Fruit fly (Drosophila melanogaster) whole organism, embryonic: ENCODE measurements around the gene CG8420.
A peak's percentile ranks its signal among the peaks of the same experiment; 100 is the strongest.

Experiments used
- CG10366 ChIP-seq: fragments of 200-800 bp; sonication (Bioruptor generic); IDR thresholded peaks from 2 replicates; pipeline ENCODE4 v1.3.6; 2022; ENCODE audit warnings: missing biosample characterization, missing genetic modification characterization
- CG10654 ChIP-seq: fragments of 200-800 bp; sonication (Bioruptor generic); optimal IDR thresholded peaks from 2 replicates; lab custom pipeline; 2016; ENCODE audit warnings: missing biosample characterization, missing genetic modification characterization
- CG11504 ChIP-seq: fragments of 200-800 bp; sonication (Bioruptor generic); optimal IDR thresholded peaks from 3 replicates; lab custom pipeline; 2019; ENCODE audit warnings: missing biosample characterization, mild to moderate bottlenecking, missing genetic modification characterization, moderate library complexity
- CG12236 ChIP-seq: fragments of 200-800 bp; sonication (Bioruptor generic); optimal IDR thresholded peaks from 2 replicates; lab custom pipeline; 2016; ENCODE audit warnings: missing biosample characterization, missing genetic modification characterization
- CG12659 ChIP-seq: fragments of 200-800 bp; sonication (Bioruptor generic); optimal IDR thresholded peaks from 3 replicates; lab custom pipeline; 2017; ENCODE audit warnings: mild to moderate bottlenecking, missing biosample characterization, missing genetic modification reagents, missing genetic modification characterization
- CG13775 ChIP-seq: fragments of 200-800 bp; sonication (Bioruptor generic); optimal IDR thresholded peaks from 3 replicates; lab custom pipeline; 2017; ENCODE audit warnings: missing biosample characterization, mild to moderate bottlenecking, missing genetic modification characterization
- CG15601 ChIP-seq: fragments of 200-800 bp; sonication (Bioruptor generic); optimal IDR thresholded peaks from 3 replicates; lab custom pipeline; 2019; ENCODE audit warnings: missing biosample characterization, mild to moderate bottlenecking, missing genetic modification characterization, moderate library complexity
- CG17186 ChIP-seq: fragments of 200-800 bp; sonication (Bioruptor generic); optimal IDR thresholded peaks from 3 replicates; lab custom pipeline; 2017; ENCODE audit warnings: missing biosample characterization, missing genetic modification reagents, missing genetic modification characterization
- CG17359 ChIP-seq: fragments of 200-800 bp; sonication (Bioruptor generic); optimal IDR thresholded peaks from 3 replicates; lab custom pipeline; 2018; ENCODE audit warnings: missing biosample characterization, mild to moderate bottlenecking, missing genetic modification characterization, moderate library complexity
- CG2120 ChIP-seq: fragments of 200-800 bp; sonication (Bioruptor generic); optimal IDR thresholded peaks from 3 replicates; lab custom pipeline; 2016; ENCODE audit warnings: missing biosample characterization, missing genetic modification characterization
- CG30020 ChIP-seq: fragments of 200-800 bp; optimal IDR thresholded peaks from 2 replicates; lab custom pipeline; 2019; ENCODE audit warnings: missing biosample characterization, mild to moderate bottlenecking, missing genetic modification characterization, moderate library complexity
- CG31441 ChIP-seq: fragments of 200-800 bp; sonication (Bioruptor generic); IDR thresholded peaks from 2 replicates; pipeline ENCODE4 v1.3.6; 2022; ENCODE audit warnings: missing biosample characterization, missing genetic modification characterization
- CG32532 ChIP-seq: fragments of 200-800 bp; sonication (Bioruptor generic); IDR thresholded peaks from 2 replicates; pipeline ENCODE4 v1.3.6; 2022; ENCODE audit warnings: missing biosample characterization, missing genetic modification characterization
- CG4424 ChIP-seq: fragments of 200-800 bp; sonication (Bioruptor generic); optimal IDR thresholded peaks from 3 replicates; lab custom pipeline; 2016; ENCODE audit warnings: missing biosample characterization, missing genetic modification characterization
- CG4730 ChIP-seq: fragments of 200-800 bp; sonication (Bioruptor generic); IDR thresholded peaks from 2 replicates; pipeline ENCODE4 v1.3.6; 2022; ENCODE audit warnings: missing biosample characterization, missing genetic modification characterization
- CG4854 ChIP-seq: fragments of 200-800 bp; sonication (Bioruptor generic); optimal IDR thresholded peaks from 2 replicates; lab custom pipeline; 2016; ENCODE audit warnings: missing biosample characterization, missing genetic modification characterization, inconsistent platforms
- CG5245 ChIP-seq: fragments of 200-800 bp; sonication (Bioruptor generic); optimal IDR thresholded peaks from 3 replicates; lab custom pipeline; 2016; ENCODE audit warnings: missing biosample characterization, missing genetic modification characterization
- CG5953 ChIP-seq: fragments of 200-800 bp; sonication (Bioruptor generic); IDR thresholded peaks from 2 replicates; pipeline ENCODE4 v1.3.6; 2022; ENCODE audit warnings: missing biosample characterization, missing genetic modification characterization
- CG6689 ChIP-seq: fragments of 200-800 bp; sonication (Bioruptor generic); IDR thresholded peaks from 2 replicates; pipeline ENCODE4 v1.3.6; 2022; ENCODE audit warnings: missing biosample characterization, missing genetic modification characterization
- CG7271 ChIP-seq: fragments of 200-800 bp; sonication (Bioruptor generic); optimal IDR thresholded peaks from 2 replicates; lab custom pipeline; 2018; ENCODE audit warnings: missing biosample characterization, mild to moderate bottlenecking, missing genetic modification characterization, moderate library complexity
- CG7839 ChIP-seq: fragments of 200-800 bp; sonication (Bioruptor generic); optimal IDR thresholded peaks from 3 replicates; lab custom pipeline; 2018; ENCODE audit warnings: missing biosample characterization, mild to moderate bottlenecking, missing genetic modification characterization, moderate library complexity
- CG9215 ChIP-seq: fragments of 200-800 bp; sonication (Bioruptor generic); IDR thresholded peaks from 2 replicates; pipeline ENCODE4 v1.3.6; 2022; ENCODE audit warnings: missing biosample characterization, missing genetic modification characterization
- Chrac-16 ChIP-seq: fragments of 200-800 bp; sonication (Bioruptor generic); optimal IDR thresholded peaks from 3 replicates; lab custom pipeline; 2016; ENCODE audit warnings: missing biosample characterization, missing genetic modification characterization
- D19A ChIP-seq: fragments of 200-800 bp; optimal IDR thresholded peaks from 3 replicates; lab custom pipeline; 2019; ENCODE audit warnings: missing biosample characterization, mild to moderate bottlenecking, missing genetic modification characterization, moderate library complexity
- Dad ChIP-seq: fragments of 200-800 bp; sonication (Bioruptor generic); optimal IDR thresholded peaks from 3 replicates; lab custom pipeline; 2016; ENCODE audit warnings: missing biosample characterization, missing genetic modification characterization
- Dek ChIP-seq: fragments of 200-800 bp; sonication (Bioruptor generic); optimal IDR thresholded peaks from 3 replicates; lab custom pipeline; 2019; ENCODE audit warnings: missing biosample characterization, mild to moderate bottlenecking, missing genetic modification characterization, moderate library complexity
- Dip3 ChIP-seq: fragments of 200-800 bp; sonication (Bioruptor generic); optimal IDR thresholded peaks from 3 replicates; lab custom pipeline; 2016; ENCODE audit warnings: missing biosample characterization, missing genetic modification characterization
- HHEX ChIP-seq: fragments of 200-800 bp; sonication (Bioruptor generic); optimal IDR thresholded peaks from 3 replicates; lab custom pipeline; 2017; ENCODE audit warnings: missing biosample characterization, mild to moderate bottlenecking, missing genetic modification characterization, missing genetic modification reagents
- Kr ChIP-seq: fragments of 200-800 bp; sonication (Bioruptor generic); optimal IDR thresholded peaks from 2 replicates; lab custom pipeline; 2017; ENCODE audit warnings: missing biosample characterization, mild to moderate bottlenecking, missing genetic modification characterization
- Lim3 ChIP-seq: fragments of 200-800 bp; sonication (Bioruptor generic); IDR thresholded peaks from 2 replicates; pipeline ENCODE4 v1.3.6; 2022; ENCODE audit warnings: missing biosample characterization, missing genetic modification characterization
- Sry-β ChIP-seq: fragments of 200-800 bp; sonication (Bioruptor generic); optimal IDR thresholded peaks from 2 replicates; lab custom pipeline; 2018; ENCODE audit warnings: missing biosample characterization, mild to moderate bottlenecking, missing genetic modification characterization, moderate library complexity
- ap ChIP-seq: fragments of 200-800 bp; sonication (Bioruptor generic); IDR thresholded peaks from 2 replicates; pipeline ENCODE4 v1.3.6; 2022; ENCODE audit warnings: missing biosample characterization, missing genetic modification characterization
- bab2 ChIP-seq: fragments of 200-800 bp; sonication (Bioruptor generic); optimal IDR thresholded peaks from 2 replicates; lab custom pipeline; 2016; ENCODE audit warnings: missing biosample characterization, missing genetic modification characterization
- bowl ChIP-seq: fragments of 200-800 bp; sonication (Bioruptor generic); IDR thresholded peaks from 2 replicates; pipeline ENCODE4 v1.3.6; 2022; ENCODE audit warnings: missing biosample characterization, missing genetic modification characterization
- btn ChIP-seq: fragments of 200-800 bp; sonication (Bioruptor generic); optimal IDR thresholded peaks from 2 replicates; lab custom pipeline; 2016; ENCODE audit warnings: missing biosample characterization, missing genetic modification characterization
- chinmo ChIP-seq: fragments of 200-800 bp; sonication (Bioruptor generic); IDR thresholded peaks from 4 replicates; pipeline ENCODE4 v1.3.6; 2022; ENCODE audit warnings: missing biosample characterization, missing genetic modification characterization; ENCODE audit not compliant: partially characterized antibody
- ci ChIP-seq: fragments of 200-800 bp; sonication (Bioruptor generic); IDR thresholded peaks from 3 replicates; pipeline ENCODE4 v1.3.6; 2022; ENCODE audit warnings: missing biosample characterization, missing genetic modification characterization
- cwo ChIP-seq: fragments of 200-800 bp; sonication (Bioruptor generic); optimal IDR thresholded peaks from 3 replicates; lab custom pipeline; 2017; ENCODE audit warnings: missing biosample characterization, missing genetic modification characterization, mild to moderate bottlenecking, moderate library complexity, missing genetic modification reagents
- kni ChIP-seq: fragments of 200-800 bp; sonication (Bioruptor generic); optimal IDR thresholded peaks from 3 replicates; lab custom pipeline; 2017; ENCODE audit warnings: mild to moderate bottlenecking, missing biosample characterization, missing genetic modification reagents, missing genetic modification characterization
- lbe ChIP-seq: fragments of 200-800 bp; sonication (Bioruptor generic); optimal IDR thresholded peaks from 2 replicates; lab custom pipeline; 2016; ENCODE audit warnings: missing biosample characterization, mild to moderate bottlenecking, missing genetic modification characterization
- lmd ChIP-seq: fragments of 200-800 bp; sonication (Bioruptor generic); IDR thresholded peaks from 2 replicates; pipeline ENCODE4 v1.3.6; 2022; ENCODE audit warnings: missing biosample characterization, missing genetic modification characterization
- prd ChIP-seq, 3 experiments: fragments of >200 bp in 2 of 3; fragments of 200-800 bp in 1 of 3; sonication (Bioruptor generic) in 1 of 3; optimal IDR thresholded peaks in 2 of 3; IDR thresholded peaks in 1 of 3; 2 replicates in 2 of 3; 3 replicates in 1 of 3; pipeline versions ENCODE4 v1.3.6 to Lab custom; 2017 to 2022; ENCODE audit warnings: missing biosample characterization in 1 of 3, missing genetic modification characterization in 1 of 3
- rib ChIP-seq: fragments of 200-800 bp; sonication (Bioruptor generic); IDR thresholded peaks from 2 replicates; pipeline ENCODE4 v1.3.6; 2022; ENCODE audit warnings: missing biosample characterization, missing genetic modification characterization
- run ChIP-seq: fragments of 200-800 bp; sonication (Bioruptor generic); optimal IDR thresholded peaks from 3 replicates; lab custom pipeline; 2018; ENCODE audit warnings: missing biosample characterization, mild to moderate bottlenecking, missing genetic modification characterization
- ttk ChIP-seq: fragments of 200-800 bp; sonication (Bioruptor generic); IDR thresholded peaks from 2 replicates; pipeline ENCODE4 v2.1.2; 2022; ENCODE audit warnings: missing biosample characterization, missing genetic modification characterization
- wdn ChIP-seq: fragments of 200-800 bp; sonication (Bioruptor generic); IDR thresholded peaks from 2 replicates; pipeline ENCODE4 v1.3.6; 2022; ENCODE audit warnings: missing biosample characterization, missing genetic modification characterization

The CG8420 gene

dm6 chr3R:9245576-9246200, 761 bp upstream of the CG8420 start, which contains the start of gene Vps15 (continued):
- TF ChIP-seq CG30020 (tag; lab: Kevin White, UChicago) (peak; percentile 57), CG7839 (tag; lab: Kevin White, UChicago) (peak; percentile 82), ttk (GFP tag; lab: Robert Waterston, UW) (peak; percentile 67; the same call in 1 of the 2 replicates), CG9215 (GFP tag; lab: Robert Waterston, UW) (peak; percentile 27; the same call in 1 of the 2 replicates), CG4854 (GFP tag; lab: Kevin White, UChicago) (peak; percentile 62), D19A (tag; lab: Kevin White, UChicago) (peak; percentile 75), HHEX (GFP tag; lab: Kevin White, UChicago) (peak; percentile 58), CG32532 (GFP tag; lab: Robert Waterston, UW) (peak; percentile 80), Chrac-16 (GFP tag; lab: Kevin White, UChicago) (peak; percentile 72), Lim3 (GFP tag; lab: Robert Waterston, UW) (no peak), CG17186 (GFP tag; lab: Kevin White, UChicago) (peak; percentile 68), Kr (GFP tag; lab: Kevin White, UChicago) (no peak), bowl (no peak), CG17359 (tag; lab: Kevin White, UChicago) (peak; percentile 85), cwo (GFP tag; lab: Kevin White, UChicago) (peak; percentile 57), CG2120 (GFP tag; lab: Kevin White, UChicago) (peak; percentile 88), CG4424 (GFP tag; lab: Kevin White, UChicago) (peak; percentile 77), run (peak; percentile 46)

dm6 chr3R:9246879-9247621, 601 bp downstream of the CG8420 start:
- no peak for TF ChIP-seq CG10366 (GFP tag; lab: Robert Waterston, UW)
- TF ChIP-seq lbe (GFP tag; lab: Kevin White, UChicago) = peak; percentile 69
- TF ChIP-seq chinmo (GFP tag; lab: Robert Waterston, UW) = no peak
- TF ChIP-seq CG11504 (tag; lab: Kevin White, UChicago) = peak; percentile 76
- TF ChIP-seq CG5245 (GFP tag; lab: Kevin White, UChicago) = peak; percentile 28
- TF ChIP-seq CG17359 (tag; lab: Kevin White, UChicago) = peak; percentile 71
- TF ChIP-seq CG12659 (GFP tag; lab: Kevin White, UChicago) = peak; percentile 23
- peak; percentile 35 for TF ChIP-seq CG12236
- TF ChIP-seq CG13775 (GFP tag; lab: Kevin White, UChicago) = peak; percentile 42
- TF ChIP-seq CG2120 (GFP tag; lab: Kevin White, UChicago) = peak; percentile 31
- TF ChIP-seq Sry-β = peak; percentile 15
- TF ChIP-seq kni (GFP tag; lab: Kevin White, UChicago) = peak; percentile 86
- 0 out of 2 replicates have a peak, but pooled peaks have one; percentile 6 for TF ChIP-seq lmd (GFP tag; lab: Robert Waterston, UW)
- TF ChIP-seq Dip3 = peak; percentile 13
- no peak for TF ChIP-seq rib (GFP tag; lab: Robert Waterston, UW)
- TF ChIP-seq CG4730 = peak; percentile 46; the same call in 1 of the 2 replicates
- TF ChIP-seq CG6689 = peak; percentile 58
- TF ChIP-seq wdn (GFP tag; lab: Robert Waterston, UW) = no peak
- peak; percentile 20 for TF ChIP-seq CG10654 (GFP tag; lab: Kevin White, UChicago)
- TF ChIP-seq prd (optimal IDR thresholded peaks at IDR 0.05; lab: Kevin White, UChicago) = no peak
- TF ChIP-seq prd (GFP tag; IDR thresholded peaks at IDR 0.05; lab: Robert Waterston, UW) = peak; percentile 73
- peak; percentile 1 for TF ChIP-seq Dek (tag; lab: Kevin White, UChicago)
- TF ChIP-seq ci (GFP tag; lab: Robert Waterston, UW) = peak; percentile 78
- no peak for TF ChIP-seq ap
- TF ChIP-seq CG7271 (tag; lab: Kevin White, UChicago) = peak; percentile 54
- no peak for TF ChIP-seq CG17186 (GFP tag; lab: Kevin White, UChicago)
- peak; percentile 83 for TF ChIP-seq CG31441
- peak; percentile 85 for TF ChIP-seq CG15601 (tag; lab: Kevin White, UChicago)
- peak; percentile 31 for TF ChIP-seq Dad (GFP tag; lab: Kevin White, UChicago)
- peak; percentile 38 for TF ChIP-seq bab2 (GFP tag; lab: Kevin White, UChicago)
- TF ChIP-seq btn (GFP tag; lab: Kevin White, UChicago) = peak; percentile 27
- peak; percentile 7; the same call in 1 of the 2 replicates for TF ChIP-seq CG5953
